Worm (Caenorhabditis elegans) whole organism, L1 larva: ENCODE measurements around the gene ostb-1.

Experiments
- fos-1 ChIP-seq: fragments of 150-350 bp; optimal IDR thresholded peaks from 2 replicates; lab custom pipeline; 2014; ENCODE audit warnings: missing biosample characterization, missing genetic modification characterization
- jun-1 ChIP-seq: fragments of 150-350 bp; optimal IDR thresholded peaks from 2 replicates; lab custom pipeline; 2014; ENCODE audit warnings: missing biosample characterization, missing genetic modification reagents, missing genetic modification characterization
- nhr-28 ChIP-seq: fragments of 150-350 bp; optimal IDR thresholded peaks from 2 replicates; lab custom pipeline; 2014; ENCODE audit warnings: missing biosample characterization, missing genetic modification characterization
- nhr-77 ChIP-seq: fragments of 150-350 bp; optimal IDR thresholded peaks from 2 replicates; lab custom pipeline; 2014; ENCODE audit warnings: missing biosample characterization, missing genetic modification characterization
- pqm-1 ChIP-seq: sonication (generic microtip); optimal IDR thresholded peaks from 3 replicates; lab custom pipeline; 2017; ENCODE audit warnings: missing biosample characterization, missing genetic modification characterization
- unc-86 ChIP-seq: sonication (generic microtip); optimal IDR thresholded peaks from 2 replicates; lab custom pipeline; 2016; ENCODE audit warnings: missing genetic modification characterization, missing compliant biosample characterization
- ztf-11 ChIP-seq, 2 experiments: sonication (generic microtip); optimal IDR thresholded peaks; 2 replicates each; lab custom pipeline; 2016 to 2017; ENCODE audit warnings: missing genetic modification characterization in 2 of 2, missing biosample characterization in 1 of 2, missing compliant biosample characterization in 1 of 2

- TF ChIP-seq ztf-11 (tag; optimal IDR thresholded peaks at IDR 0.05; lab: Kevin White, UChicago), result no peak
- TF ChIP-seq fos-1, result no peak
- no peak for TF ChIP-seq pqm-1 (tag; lab: Kevin White, UChicago)
- TF ChIP-seq jun-1 (tag; lab: Kevin White, UChicago), result no peak
- TF ChIP-seq nhr-28 (tag; lab: Kevin White, UChicago), result no peak
- no peak for TF ChIP-seq unc-86
- TF ChIP-seq nhr-77 (tag; lab: Kevin White, UChicago), result no peak
These were observed 34.7 kb upstream of the ostb-1 start for ce11 chrII:7829616-7830015.
